Fruit fly (Drosophila melanogaster) whole organism, embryonic: ENCODE results near the gene CG16775.
A peak's percentile ranks its signal among the peaks of the same experiment; 100 is the strongest.

Experiments used
- B-H2 ChIP-seq: fragments of 200-800 bp; sonication (Bioruptor generic); optimal IDR thresholded peaks from 2 replicates; lab custom pipeline; 2018; ENCODE audit warnings: missing biosample characterization, mild to moderate bottlenecking, missing genetic modification characterization
- Bgb ChIP-seq: fragments of 200-800 bp; sonication (Bioruptor generic); IDR thresholded peaks from 2 replicates; pipeline ENCODE4 v1.3.6; 2022; ENCODE audit warnings: missing biosample characterization, missing genetic modification characterization; ENCODE audit not compliant: partially characterized antibody
- Blimp-1 ChIP-seq: fragments of 200-800 bp; sonication (Bioruptor generic); optimal IDR thresholded peaks from 3 replicates; lab custom pipeline; 2018; ENCODE audit warnings: missing biosample characterization, missing genetic modification characterization, mild to moderate bottlenecking, moderate library complexity, missing genetic modification reagents
- CG10543 ChIP-seq: fragments of 200-800 bp; sonication (Bioruptor generic); optimal IDR thresholded peaks from 3 replicates; lab custom pipeline; 2017; ENCODE audit warnings: missing biosample characterization, mild to moderate bottlenecking, missing genetic modification characterization, moderate library complexity
- CG12104 ChIP-seq: fragments of 200-800 bp; sonication (Bioruptor generic); optimal IDR thresholded peaks from 3 replicates; lab custom pipeline; 2016; ENCODE audit warnings: missing biosample characterization, missing genetic modification characterization
- CG12219 ChIP-seq: fragments of 200-800 bp; sonication (Bioruptor generic); optimal IDR thresholded peaks from 3 replicates; lab custom pipeline; 2018; ENCODE audit warnings: missing biosample characterization, mild to moderate bottlenecking, missing genetic modification characterization
- CG12769 ChIP-seq: fragments of 200-800 bp; sonication (Bioruptor generic); optimal IDR thresholded peaks from 2 replicates; lab custom pipeline; 2019; ENCODE audit warnings: missing biosample characterization, mild to moderate bottlenecking, missing genetic modification characterization, moderate library complexity
- CG13894 ChIP-seq: fragments of 200-800 bp; sonication (Bioruptor generic); optimal IDR thresholded peaks from 3 replicates; lab custom pipeline; 2018; ENCODE audit warnings: missing biosample characterization, mild to moderate bottlenecking, missing genetic modification characterization, moderate library complexity
- CG14860 ChIP-seq: fragments of 200-800 bp; sonication (Bioruptor generic); IDR thresholded peaks from 3 replicates; pipeline ENCODE4 v1.3.6; 2022; ENCODE audit warnings: missing biosample characterization, missing genetic modification characterization; ENCODE audit not compliant: partially characterized antibody
- CG15514 ChIP-seq: fragments of 200-800 bp; sonication (Bioruptor generic); optimal IDR thresholded peaks from 3 replicates; lab custom pipeline; 2017; ENCODE audit warnings: missing biosample characterization, missing genetic modification characterization, mild to moderate bottlenecking, moderate library complexity, missing genetic modification reagents
- CG17361 ChIP-seq: fragments of 200-800 bp; sonication (Bioruptor generic); IDR thresholded peaks from 3 replicates; pipeline ENCODE4 v1.3.6; 2022; ENCODE audit warnings: missing biosample characterization, missing genetic modification characterization
- CG3163 ChIP-seq: fragments of 200-800 bp; sonication (Bioruptor generic); optimal IDR thresholded peaks from 3 replicates; lab custom pipeline; 2016; ENCODE audit warnings: missing biosample characterization, missing genetic modification characterization
- CG3281 ChIP-seq: fragments of 200-800 bp; sonication (Bioruptor generic); optimal IDR thresholded peaks from 3 replicates; lab custom pipeline; 2017; ENCODE audit warnings: missing biosample characterization, mild to moderate bottlenecking, missing genetic modification characterization
- CG5180 ChIP-seq: fragments of 200-800 bp; sonication (Bioruptor generic); optimal IDR thresholded peaks from 3 replicates; lab custom pipeline; 2017; ENCODE audit warnings: missing biosample characterization, missing genetic modification characterization, mild to moderate bottlenecking, moderate library complexity, missing genetic modification reagents
- Gug ChIP-seq: fragments of 200-800 bp; sonication (Bioruptor generic); IDR thresholded peaks from 4 replicates; pipeline ENCODE4 v1.3.6; 2022; ENCODE audit warnings: missing biosample characterization, missing genetic modification characterization
- Nf-YC ChIP-seq: fragments of 200-800 bp; optimal IDR thresholded peaks from 3 replicates; lab custom pipeline; 2019; ENCODE audit warnings: missing biosample characterization, mild to moderate bottlenecking, missing genetic modification characterization, moderate library complexity
- Poxn ChIP-seq: fragments of 200-800 bp; sonication (Bioruptor generic); IDR thresholded peaks from 2 replicates; pipeline ENCODE4 v1.3.6; 2022; ENCODE audit warnings: missing biosample characterization, missing genetic modification characterization
- Tbp ChIP-seq: fragments of >200 bp; optimal IDR thresholded peaks from 2 replicates; lab custom pipeline; 2018; ENCODE audit warnings: missing biosample characterization, missing genetic modification characterization
- Trl ChIP-seq, 3 experiments: fragments of >200 bp in 2 of 3; fragments of 200-800 bp in 1 of 3; sonication (Bioruptor generic) in 1 of 3; optimal IDR thresholded peaks; 2 replicates in 1 of 3; 3 replicates in 2 of 3; lab custom pipeline; 2016 to 2017; ENCODE audit warnings: missing biosample characterization in 1 of 3, missing genetic modification characterization in 1 of 3
- bsh ChIP-seq, 2 experiments: fragments of 200-800 bp; sonication (Bioruptor generic); optimal IDR thresholded peaks; 2 replicates each; lab custom pipeline; 2017 to 2018; ENCODE audit warnings: mild to moderate bottlenecking in 2 of 2, missing biosample characterization in 2 of 2, missing genetic modification characterization in 2 of 2, moderate library complexity in 1 of 2
- cato ChIP-seq: fragments of 200-800 bp; sonication (Bioruptor generic); optimal IDR thresholded peaks from 2 replicates; lab custom pipeline; 2016; ENCODE audit warnings: missing biosample characterization, missing genetic modification characterization, borderline replicate concordance
- caup ChIP-seq: fragments of 200-800 bp; sonication (Bioruptor generic); optimal IDR thresholded peaks from 3 replicates; lab custom pipeline; 2017; ENCODE audit warnings: missing biosample characterization, mild to moderate bottlenecking, missing genetic modification characterization, moderate library complexity; ENCODE audit not compliant: severe bottlenecking
- chinmo ChIP-seq: fragments of 200-800 bp; sonication (Bioruptor generic); IDR thresholded peaks from 4 replicates; pipeline ENCODE4 v1.3.6; 2022; ENCODE audit warnings: missing biosample characterization, missing genetic modification characterization; ENCODE audit not compliant: partially characterized antibody
- crc ChIP-seq: fragments of 200-800 bp; sonication (Bioruptor generic); optimal IDR thresholded peaks from 2 replicates; lab custom pipeline; 2016; ENCODE audit warnings: missing biosample characterization, missing genetic modification characterization
- cwo ChIP-seq: fragments of 200-800 bp; sonication (Bioruptor generic); optimal IDR thresholded peaks from 3 replicates; lab custom pipeline; 2017; ENCODE audit warnings: missing biosample characterization, missing genetic modification characterization, mild to moderate bottlenecking, moderate library complexity, missing genetic modification reagents
- dm ChIP-seq: fragments of 200-800 bp; sonication (Bioruptor generic); optimal IDR thresholded peaks from 3 replicates; lab custom pipeline; 2016; ENCODE audit warnings: missing biosample characterization, missing genetic modification characterization
- exex ChIP-seq: fragments of 200-800 bp; sonication (Bioruptor generic); optimal IDR thresholded peaks from 4 replicates; lab custom pipeline; 2018; ENCODE audit warnings: missing biosample characterization, mild to moderate bottlenecking, missing genetic modification characterization, moderate library complexity
- gfzf ChIP-seq: fragments of 200-800 bp; sonication (Bioruptor generic); optimal IDR thresholded peaks from 2 replicates; lab custom pipeline; 2016; ENCODE audit warnings: missing biosample characterization, mild to moderate bottlenecking, missing genetic modification characterization, moderate library complexity
- lbe ChIP-seq: fragments of 200-800 bp; sonication (Bioruptor generic); optimal IDR thresholded peaks from 2 replicates; lab custom pipeline; 2016; ENCODE audit warnings: missing biosample characterization, mild to moderate bottlenecking, missing genetic modification characterization
- mirr ChIP-seq: fragments of 200-800 bp; sonication (Bioruptor generic); optimal IDR thresholded peaks from 3 replicates; lab custom pipeline; 2018; ENCODE audit warnings: missing biosample characterization, mild to moderate bottlenecking, missing genetic modification characterization
- nerfin-1 ChIP-seq: fragments of 200-800 bp; sonication (Bioruptor generic); optimal IDR thresholded peaks from 3 replicates; lab custom pipeline; 2019; ENCODE audit warnings: missing biosample characterization, mild to moderate bottlenecking, missing genetic modification characterization, moderate library complexity
- nom ChIP-seq: fragments of 200-800 bp; sonication (Bioruptor generic); optimal IDR thresholded peaks from 2 replicates; lab custom pipeline; 2017; ENCODE audit warnings: missing biosample characterization, missing genetic modification characterization, mild to moderate bottlenecking, moderate library complexity, missing genetic modification reagents
- pan ChIP-seq, 4 experiments: fragments of >200 bp in 3 of 4; fragments of 200-800 bp in 1 of 4; sonication (Bioruptor generic) in 1 of 4; optimal IDR thresholded peaks in 3 of 4; IDR thresholded peaks in 1 of 4; 2 replicates each; pipeline versions ENCODE4 v1.3.6 to Lab custom; 2017 to 2022; ENCODE audit warnings: missing biosample characterization in 2 of 4, missing genetic modification characterization in 2 of 4, mixed read lengths in 1 of 4
- schlank ChIP-seq: fragments of 200-800 bp; sonication (Bioruptor generic); optimal IDR thresholded peaks from 2 replicates; lab custom pipeline; 2018; ENCODE audit warnings: missing biosample characterization, mild to moderate bottlenecking, missing genetic modification characterization
- sd ChIP-seq: fragments of 200-800 bp; sonication (Bioruptor generic); optimal IDR thresholded peaks from 3 replicates; lab custom pipeline; 2018; ENCODE audit warnings: missing biosample characterization, mild to moderate bottlenecking, missing genetic modification characterization, moderate library complexity
- sens-2 ChIP-seq: fragments of 200-800 bp; sonication (Bioruptor generic); IDR thresholded peaks from 2 replicates; pipeline ENCODE4 v1.3.6; 2022; ENCODE audit warnings: missing biosample characterization, missing genetic modification characterization
- sr ChIP-seq: fragments of 200-800 bp; sonication (Bioruptor generic); IDR thresholded peaks from 3 replicates; pipeline ENCODE4 v1.3.6; 2022; ENCODE audit warnings: missing biosample characterization, missing genetic modification characterization
- sug ChIP-seq: fragments of 200-800 bp; optimal IDR thresholded peaks from 2 replicates; lab custom pipeline; 2019; ENCODE audit warnings: missing biosample characterization, mild to moderate bottlenecking, missing genetic modification characterization, moderate library complexity
- ttk ChIP-seq: fragments of 200-800 bp; sonication (Bioruptor generic); IDR thresholded peaks from 2 replicates; pipeline ENCODE4 v2.1.2; 2022; ENCODE audit warnings: missing biosample characterization, missing genetic modification characterization
- twi ChIP-seq: fragments of 200-800 bp; optimal IDR thresholded peaks from 2 replicates; lab custom pipeline; 2019; ENCODE audit warnings: missing biosample characterization, mild to moderate bottlenecking, missing genetic modification characterization, moderate library complexity
- tx ChIP-seq: fragments of 200-800 bp; sonication (Bioruptor generic); optimal IDR thresholded peaks from 2 replicates; lab custom pipeline; 2016; ENCODE audit warnings: missing biosample characterization, missing genetic modification characterization
- vvl ChIP-seq: fragments of 200-800 bp; sonication (Bioruptor generic); IDR thresholded peaks from 2 replicates; pipeline ENCODE4 v1.3.6; 2022; ENCODE audit warnings: missing biosample characterization, missing genetic modification characterization

The CG16775 gene

DNA sequence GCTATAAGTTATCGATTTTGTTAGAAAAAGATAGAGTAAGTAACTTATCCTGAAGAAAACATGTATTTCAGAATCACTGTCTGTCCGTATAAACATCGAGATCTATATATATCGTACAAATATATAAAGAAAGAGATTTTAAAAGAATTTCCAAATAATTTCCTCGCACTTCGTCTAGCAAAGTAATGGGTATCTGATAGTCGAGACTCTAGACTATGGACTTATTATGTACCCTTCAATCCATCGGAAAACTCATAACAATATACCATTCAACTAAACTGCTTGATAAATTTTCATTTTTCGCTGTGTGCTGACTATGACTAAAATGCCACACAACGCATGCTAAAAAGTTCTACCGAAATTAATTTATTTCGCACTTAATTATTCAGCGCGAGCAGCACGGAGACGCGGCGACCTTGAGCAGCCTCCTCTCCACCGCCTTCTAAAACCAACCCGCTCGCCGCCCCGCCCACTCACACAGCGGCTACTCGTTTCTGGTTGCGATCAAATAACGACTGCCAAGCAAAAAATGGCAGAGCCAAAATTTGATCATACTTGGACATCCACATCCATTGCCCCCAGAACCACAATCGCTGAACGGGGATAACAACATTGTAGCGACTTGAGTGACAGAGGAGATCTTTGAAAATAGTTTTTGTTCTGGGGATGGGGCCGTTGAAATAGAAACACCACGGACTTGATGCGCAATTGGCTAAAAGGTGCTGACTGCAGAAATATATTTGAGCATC is 29.5 kb upstream of the CG16775 start (continued):
- TF ChIP-seq sd (peak; percentile 16), Bgb (peak; percentile 41; the same call in 1 of the 2 replicates), tx (GFP tag; lab: Kevin White, UChicago) (no peak), cwo (GFP tag; lab: Kevin White, UChicago) (peak; percentile 24), Gug (GFP tag; lab: Robert Waterston, UW) (no peak), CG14860 (GFP tag; lab: Robert Waterston, UW) (peak; percentile 43; the same call in 2 of the 3 replicates), CG10543 (GFP tag; lab: Kevin White, UChicago) (no peak), schlank (tag; lab: Kevin White, UChicago) (peak; percentile 17), sr (GFP tag; lab: Robert Waterston, UW) (no peak), CG13894 (tag; lab: Kevin White, UChicago) (peak; percentile 3)

dm6 chr3L:17913966-17914540 is 27.6 kb upstream of the CG16775 start:
- peak; percentile 16 for TF ChIP-seq lbe
- TF ChIP-seq Nf-YC = no peak
- peak; percentile 21 for TF ChIP-seq Blimp-1 (GFP tag; lab: Kevin White, UChicago)
- no peak for TF ChIP-seq CG5180 (GFP tag; lab: Kevin White, UChicago)
- no peak for TF ChIP-seq cato
- peak; percentile 57 to 84 for TF ChIP-seq Trl (optimal IDR thresholded peaks at IDR 0.05; lab: Kevin White, UChicago)
- no peak for TF ChIP-seq Trl (GFP tag; optimal IDR thresholded peaks at IDR 0.05; lab: Kevin White, UChicago)
- peak in 1 of 2 experiments; percentile 44 for TF ChIP-seq bsh (GFP tag; optimal IDR thresholded peaks at IDR 0.05; lab: Kevin White, UChicago)
- TF ChIP-seq vvl (GFP tag; lab: Robert Waterston, UW) = peak; percentile 33; the same call in 1 of the 2 replicates
- no peak for TF ChIP-seq Tbp (GFP tag; lab: Kevin White, UChicago)
- no peak for TF ChIP-seq gfzf (GFP tag; lab: Kevin White, UChicago)
- peak; percentile 40; the same call in 1 of the 4 replicates for TF ChIP-seq chinmo (GFP tag; lab: Robert Waterston, UW)
- TF ChIP-seq nom (GFP tag; lab: Kevin White, UChicago) = peak; percentile 24
- no peak for TF ChIP-seq CG12219 (GFP tag; lab: Kevin White, UChicago)
- peak; percentile 93 for TF ChIP-seq CG3163 (GFP tag; lab: Kevin White, UChicago)
- no peak for TF ChIP-seq Poxn
- no peak for TF ChIP-seq CG17361 (GFP tag; lab: Robert Waterston, UW)
- TF ChIP-seq dm = no peak
- TF ChIP-seq, all 482 proteins: peak for 8

dm6 chr3L:17912972-17913763 is 26.7 kb upstream of the CG16775 start:
- no peak for TF ChIP-seq pan (optimal IDR thresholded peaks at IDR 0.05; lab: Kevin White, UChicago)
- TF ChIP-seq pan (GFP tag; optimal IDR thresholded peaks at IDR 0.05 in 1 of 2, IDR thresholded peaks at IDR 0.05 in 1 of 2) = peak in 1 of 2 experiments; percentile 6
- TF ChIP-seq cwo (GFP tag; lab: Kevin White, UChicago) = peak; percentile 38
- peak; percentile 14 for TF ChIP-seq CG3281 (GFP tag; lab: Kevin White, UChicago)
- no peak for TF ChIP-seq CG12104 (GFP tag; lab: Kevin White, UChicago)
- TF ChIP-seq CG15514 (GFP tag; lab: Kevin White, UChicago) = peak; percentile 14
- peak; percentile 44 for TF ChIP-seq B-H2 (GFP tag; lab: Kevin White, UChicago)
- no peak for TF ChIP-seq nerfin-1 (tag; lab: Kevin White, UChicago)
- TF ChIP-seq caup (GFP tag; lab: Kevin White, UChicago) = peak; percentile 8
- no peak for TF ChIP-seq ttk (GFP tag; lab: Robert Waterston, UW)
- peak; percentile 88 for TF ChIP-seq sug (tag; lab: Kevin White, UChicago)
- TF ChIP-seq crc = no peak
- peak; percentile 89 for TF ChIP-seq exex (tag; lab: Kevin White, UChicago)
- TF ChIP-seq mirr (GFP tag; lab: Kevin White, UChicago) = peak; percentile 77
- TF ChIP-seq sens-2 = no peak
- TF ChIP-seq twi = no peak
- no peak for TF ChIP-seq gfzf (GFP tag; lab: Kevin White, UChicago)
- peak; percentile 29 for TF ChIP-seq CG12769 (tag; lab: Kevin White, UChicago)
